Worm (Caenorhabditis elegans) whole organism, L4/young adult: ENCODE measurements around the gene gst-34.

Experiments
- dao-5 ChIP-seq: sonication (generic microtip); optimal IDR thresholded peaks from 2 replicates; lab custom pipeline; 2016; ENCODE audit warnings: missing genotype, missing genetic modification characterization, moderate library complexity, missing compliant biosample characterization
- him-1 ChIP-seq: sonication (generic microtip); optimal IDR thresholded peaks from 2 replicates; lab custom pipeline; 2016; ENCODE audit warnings: missing genotype, missing genetic modification reagents, missing genetic modification characterization, missing compliant biosample characterization

DNA sequence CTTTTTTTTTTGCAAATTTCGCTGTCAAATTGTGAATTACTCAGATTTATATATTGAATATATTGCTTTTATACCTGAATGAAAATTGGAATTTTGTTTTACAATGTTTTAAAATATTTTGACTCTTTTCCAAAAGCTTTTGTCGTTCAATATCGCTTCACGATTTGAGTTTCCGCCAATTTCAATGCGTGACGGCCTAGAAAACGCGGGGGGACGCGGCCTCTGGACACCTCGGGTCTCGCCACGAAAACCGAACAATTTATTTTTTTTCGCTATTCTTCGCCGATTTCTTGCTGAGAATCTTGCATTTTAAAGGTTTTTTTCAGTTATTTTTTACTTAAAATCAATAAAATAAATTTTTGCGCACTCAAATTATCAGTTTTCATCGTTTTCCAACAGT, 49.7 kb upstream of the gst-34 start, which contains the start of gene Y46E12BL.2:
- TF ChIP-seq him-1 (peak; percentile 5), dao-5 (no peak)
